Fruit fly (Drosophila melanogaster) whole organism: ENCODE measurements around the gene CG9281.

Source experiments
- psq ChIP-seq: fragments of >200 bp; optimal IDR thresholded peaks from 2 replicates; lab custom pipeline; 2017
- usp ChIP-seq: fragments of >200 bp; optimal IDR thresholded peaks from 2 replicates; lab custom pipeline; 2017; ENCODE audit warnings: missing biosample characterization, missing genetic modification characterization, mixed read lengths

dm6 chrX:15733995-15734394 is 23.7 kb upstream of the CG9281 start, which contains the start of the genes CG12379 and MagR:
- TF ChIP-seq usp (GFP tag; lab: Kevin White, UChicago) (no peak), psq (lab: Kevin White, UChicago) (no peak)
